Worm (Caenorhabditis elegans) whole organism, L4 larva: ENCODE data around the gene tbc-13.
A peak's percentile ranks its signal among the peaks of the same experiment; 100 is the strongest.

Source experiments
- D1046.2 ChIP-seq: fragments of 200-800 bp; sonication (Bioruptor generic); IDR thresholded peaks from 2 replicates; pipeline ENCODE4 v1.3.6; 2022; ENCODE audit warnings: missing genetic modification characterization, missing compliant biosample characterization
- F26F4.8 ChIP-seq: fragments of 200-800 bp; sonication (Bioruptor generic); conservative IDR thresholded peaks from 2 replicates; pipeline ENCODE4 v1.3.6; 2022; ENCODE audit warnings: missing genetic modification characterization, missing compliant biosample characterization
- F49E8.2 ChIP-seq: sonication (generic microtip); optimal IDR thresholded peaks from 2 replicates; lab custom pipeline; 2016; ENCODE audit warnings: missing compliant biosample characterization, mild to moderate bottlenecking, missing genetic modification characterization, borderline replicate concordance
- R02D3.7 ChIP-seq: fragments of 150-350 bp; sonication (generic microtip); optimal IDR thresholded peaks from 3 replicates; lab custom pipeline; 2014; ENCODE audit warnings: missing biosample characterization, missing genetic modification characterization
- T20F7.1 ChIP-seq: fragments of 200-800 bp; sonication (Bioruptor generic); optimal IDR thresholded peaks from 2 replicates; lab custom pipeline; 2018; ENCODE audit warnings: mild to moderate bottlenecking, missing genetic modification characterization, missing compliant biosample characterization
- T26A8.4 ChIP-seq: fragments of 200-800 bp; sonication (Bioruptor generic); IDR thresholded peaks from 2 replicates; pipeline ENCODE4 v1.3.6; 2022; ENCODE audit warnings: missing genetic modification characterization, missing compliant biosample characterization
- aha-1 ChIP-seq: fragments of 150-350 bp; peaks from one replicate; lab custom pipeline; 2014; ENCODE audit warnings: missing biosample characterization, missing genetic modification characterization
- aly-2 ChIP-seq: sonication (generic microtip); optimal IDR thresholded peaks from 2 replicates; lab custom pipeline; 2018; ENCODE audit warnings: missing biosample characterization, missing genetic modification characterization
- ceh-20 ChIP-seq: fragments of 200-800 bp; sonication (Bioruptor generic); IDR thresholded peaks from 2 replicates; pipeline ENCODE4 v1.3.6; 2022; ENCODE audit warnings: missing genetic modification reagents, missing genetic modification characterization, missing compliant biosample characterization
- ceh-62 ChIP-seq: sonication (generic microtip); optimal IDR thresholded peaks from 2 replicates; lab custom pipeline; 2017; ENCODE audit warnings: missing biosample characterization, missing genetic modification characterization
- ces-1 ChIP-seq: fragments of 150-350 bp; sonication (generic microtip); optimal IDR thresholded peaks from 4 replicates; lab custom pipeline; 2014; ENCODE audit warnings: missing biosample characterization, missing genetic modification reagents, missing genetic modification characterization
- cey-2 ChIP-seq: sonication (generic microtip); optimal IDR thresholded peaks from 3 replicates; lab custom pipeline; 2017; ENCODE audit warnings: missing genetic modification characterization, mild to moderate bottlenecking, missing compliant biosample characterization, antibody characterized with exemption, borderline replicate concordance; ENCODE audit not compliant: insufficient read depth
- daf-12 ChIP-seq: fragments of 150-350 bp; optimal IDR thresholded peaks from 2 replicates; lab custom pipeline; 2014; ENCODE audit warnings: missing biosample characterization, missing genetic modification reagents, missing genetic modification characterization
- daf-16 ChIP-seq, 3 experiments: sonication (generic microtip); optimal IDR thresholded peaks; 2 replicates each; lab custom pipeline; 2016 to 2017; ENCODE audit warnings: missing genetic modification characterization in 3 of 3, missing genetic modification reagents in 3 of 3, mild to moderate bottlenecking in 2 of 3, missing compliant biosample characterization in 2 of 3, missing biosample characterization in 1 of 3, moderate library complexity in 1 of 3
- dmd-6 ChIP-seq: fragments of 200-800 bp; sonication (Bioruptor generic); IDR thresholded peaks from 2 replicates; pipeline ENCODE4 v1.3.6; 2022; ENCODE audit warnings: missing genetic modification reagents, missing genetic modification characterization, missing compliant biosample characterization
- duxl-1 ChIP-seq: sonication (generic microtip); optimal IDR thresholded peaks from 2 replicates; lab custom pipeline; 2016; ENCODE audit warnings: mild to moderate bottlenecking, missing genetic modification characterization, moderate library complexity, missing compliant biosample characterization; ENCODE audit not compliant: poor library complexity
- dve-1 ChIP-seq: sonication (generic microtip); optimal IDR thresholded peaks from 2 replicates; lab custom pipeline; 2017; ENCODE audit warnings: antibody characterized with exemption, mild to moderate bottlenecking, missing genetic modification characterization, missing compliant biosample characterization; ENCODE audit not compliant: insufficient read depth
- egl-27 ChIP-seq: sonication (generic microtip); optimal IDR thresholded peaks from 3 replicates; lab custom pipeline; 2017; ENCODE audit warnings: missing biosample characterization, missing genetic modification reagents, missing genetic modification characterization
- fos-1 ChIP-seq: fragments of 150-350 bp; optimal IDR thresholded peaks from 2 replicates; lab custom pipeline; 2014; ENCODE audit warnings: missing biosample characterization, missing genetic modification characterization
- hif-1 ChIP-seq, 2 experiments: sonication (generic microtip); optimal IDR thresholded peaks; 2 replicates each; lab custom pipeline; 2016 to 2017; ENCODE audit warnings: missing compliant biosample characterization in 2 of 2, missing genetic modification characterization in 2 of 2, missing genetic modification reagents in 2 of 2, missing genotype in 2 of 2, mild to moderate bottlenecking in 1 of 2
- hlh-11 ChIP-seq: fragments of 200-800 bp; sonication (Bioruptor generic); optimal IDR thresholded peaks from 2 replicates; lab custom pipeline; 2018; ENCODE audit warnings: mild to moderate bottlenecking, missing genetic modification characterization, missing compliant biosample characterization
- hlh-30 ChIP-seq: sonication (generic microtip); optimal IDR thresholded peaks from 2 replicates; lab custom pipeline; 2017; ENCODE audit warnings: antibody characterized with exemption, mild to moderate bottlenecking, missing genetic modification characterization, missing compliant biosample characterization; ENCODE audit not compliant: insufficient read depth
- hmg-1.1 ChIP-seq: fragments of 200-800 bp; sonication (Bioruptor generic); IDR thresholded peaks from 2 replicates; pipeline ENCODE4 v1.3.6; 2022; ENCODE audit warnings: missing genetic modification reagents, missing genetic modification characterization, missing compliant biosample characterization
- jun-1 ChIP-seq: fragments of 150-350 bp; optimal IDR thresholded peaks from 2 replicates; lab custom pipeline; 2014; ENCODE audit warnings: missing biosample characterization, missing genetic modification reagents, missing genetic modification characterization
- lim-7 ChIP-seq: fragments of 200-800 bp; sonication (Bioruptor generic); IDR thresholded peaks from 2 replicates; pipeline ENCODE4 v1.3.6; 2022; ENCODE audit warnings: missing genetic modification characterization, missing compliant biosample characterization
- lsy-2 ChIP-seq, 2 experiments: fragments of 150-350 bp in 1 of 2; sonication (generic microtip) in 1 of 2; optimal IDR thresholded peaks; 2 replicates each; lab custom pipeline; 2014 to 2017; ENCODE audit warnings: missing biosample characterization in 2 of 2, missing genetic modification characterization in 2 of 2
- mep-1 ChIP-seq: fragments of 150-350 bp; sonication (generic microtip); optimal IDR thresholded peaks from 3 replicates; lab custom pipeline; 2014; ENCODE audit warnings: missing biosample characterization, missing genetic modification characterization
- mes-2 ChIP-seq: sonication (generic microtip); optimal IDR thresholded peaks from 2 replicates; lab custom pipeline; 2016; ENCODE audit warnings: missing genotype, mild to moderate bottlenecking, missing genetic modification characterization, missing compliant biosample characterization; ENCODE audit not compliant: poor library complexity, severe bottlenecking
- nhr-102 ChIP-seq: sonication (generic microtip); optimal IDR thresholded peaks from 2 replicates; lab custom pipeline; 2016; ENCODE audit warnings: mild to moderate bottlenecking, missing genetic modification characterization, moderate library complexity, missing compliant biosample characterization
- nhr-111 ChIP-seq: fragments of 200-800 bp; sonication (Bioruptor generic); optimal IDR thresholded peaks from 2 replicates; lab custom pipeline; 2018; ENCODE audit warnings: mild to moderate bottlenecking, missing genetic modification characterization, missing compliant biosample characterization
- nhr-25 ChIP-seq: sonication (generic microtip); optimal IDR thresholded peaks from 2 replicates; lab custom pipeline; 2017; ENCODE audit warnings: missing genetic modification characterization, mild to moderate bottlenecking, missing compliant biosample characterization, antibody characterized with exemption, moderate library complexity, borderline replicate concordance; ENCODE audit not compliant: insufficient read depth
- nhr-42 ChIP-seq: fragments of 200-800 bp; sonication (Bioruptor generic); IDR thresholded peaks from 2 replicates; pipeline ENCODE4 v1.3.6; 2022; ENCODE audit warnings: missing genetic modification characterization, missing compliant biosample characterization
- nhr-48 ChIP-seq: sonication (generic microtip); optimal IDR thresholded peaks from 2 replicates; lab custom pipeline; 2016; ENCODE audit warnings: mild to moderate bottlenecking, missing genetic modification characterization, missing compliant biosample characterization
- pqm-1 ChIP-seq: sonication (generic microtip); optimal IDR thresholded peaks from 2 replicates; lab custom pipeline; 2017; ENCODE audit warnings: missing biosample characterization, missing genetic modification characterization
- rbr-2 ChIP-seq: sonication (generic microtip); optimal IDR thresholded peaks from 2 replicates; lab custom pipeline; 2016; ENCODE audit warnings: missing genotype, missing genetic modification characterization, missing compliant biosample characterization
- sdz-12 ChIP-seq: fragments of 200-800 bp; sonication (Bioruptor generic); optimal IDR thresholded peaks from 2 replicates; lab custom pipeline; 2018; ENCODE audit warnings: mild to moderate bottlenecking, missing genetic modification characterization, missing compliant biosample characterization
- set-16 ChIP-seq: fragments of 200-800 bp; sonication (Bioruptor generic); IDR thresholded peaks from 2 replicates; pipeline ENCODE4 v1.3.6; 2022; ENCODE audit warnings: missing genetic modification reagents, missing genetic modification characterization, missing compliant biosample characterization
- spr-1 ChIP-seq: sonication (generic microtip); optimal IDR thresholded peaks from 2 replicates; lab custom pipeline; 2016; ENCODE audit warnings: mild to moderate bottlenecking, missing genetic modification characterization, missing compliant biosample characterization
- spr-3 ChIP-seq: fragments of 200-800 bp; sonication (Bioruptor generic); optimal IDR thresholded peaks from 2 replicates; lab custom pipeline; 2018; ENCODE audit warnings: mild to moderate bottlenecking, missing genetic modification characterization, missing compliant biosample characterization
- unc-62 ChIP-seq, 3 experiments: fragments of 150-350 bp in 1 of 3; sonication (generic microtip); optimal IDR thresholded peaks in 2 of 3; peaks in 1 of 3; 1 replicate in 1 of 3; 2 replicates in 2 of 3; lab custom pipeline; 2014 to 2017; ENCODE audit warnings: missing biosample characterization in 3 of 3, missing genetic modification characterization in 3 of 3, missing genetic modification reagents in 3 of 3, missing genotype in 1 of 3
- vab-7 ChIP-seq: fragments of 200-800 bp; sonication (Bioruptor generic); IDR thresholded peaks from 2 replicates; pipeline ENCODE4 v1.3.6; 2022; ENCODE audit warnings: missing genetic modification reagents, missing genetic modification characterization, missing compliant biosample characterization
- zfp-2 ChIP-seq: sonication (generic microtip); optimal IDR thresholded peaks from 2 replicates; lab custom pipeline; 2016; ENCODE audit warnings: mild to moderate bottlenecking, missing genetic modification characterization, missing compliant biosample characterization
- zfp-3 ChIP-seq: fragments of 200-800 bp; sonication (Bioruptor generic); conservative IDR thresholded peaks from 2 replicates; pipeline ENCODE4 v1.3.6; 2022; ENCODE audit warnings: missing genetic modification reagents, missing genetic modification characterization, missing compliant biosample characterization
- ztf-7 ChIP-seq: fragments of 150-350 bp; optimal IDR thresholded peaks from 2 replicates; lab custom pipeline; 2014; ENCODE audit warnings: missing biosample characterization, missing genetic modification characterization

The tbc-13 gene

ce11 chrX:12491138-12491537 lies 6.3 kb downstream of the tbc-13 start:
- peak in 1 of 2 experiments; percentile 85 for TF ChIP-seq unc-62 (GFP tag; optimal IDR thresholded peaks at IDR 0.05 in 1 of 2; lab: Kevin White, UChicago)
- TF ChIP-seq unc-62 (tag; optimal IDR thresholded peaks at IDR 0.05; lab: Kevin White, UChicago): no peak
- no peak for TF ChIP-seq T20F7.1 (GFP tag; lab: Kevin White, UChicago)
- no peak for TF ChIP-seq nhr-42 (GFP tag; lab: Robert Waterston, UW)
- no peak for TF ChIP-seq jun-1 (tag; lab: Kevin White, UChicago)
- TF ChIP-seq hif-1 (tag; optimal IDR thresholded peaks at IDR 0.05; lab: Kevin White, UChicago): no peak

ce11 chrX:12492467-12492866 lies 7.6 kb downstream of the tbc-13 start, which contains the start of gene lips-1:
TSS of gene lips-1 (plus strand) at chrX:12492767.
- peak; percentile 75 for TF ChIP-seq aha-1 (tag; lab: Kevin White, UChicago)
- TF ChIP-seq cey-2 (tag; lab: Kevin White, UChicago): no peak
- TF ChIP-seq, all 104 proteins: peak for 1

DNA sequence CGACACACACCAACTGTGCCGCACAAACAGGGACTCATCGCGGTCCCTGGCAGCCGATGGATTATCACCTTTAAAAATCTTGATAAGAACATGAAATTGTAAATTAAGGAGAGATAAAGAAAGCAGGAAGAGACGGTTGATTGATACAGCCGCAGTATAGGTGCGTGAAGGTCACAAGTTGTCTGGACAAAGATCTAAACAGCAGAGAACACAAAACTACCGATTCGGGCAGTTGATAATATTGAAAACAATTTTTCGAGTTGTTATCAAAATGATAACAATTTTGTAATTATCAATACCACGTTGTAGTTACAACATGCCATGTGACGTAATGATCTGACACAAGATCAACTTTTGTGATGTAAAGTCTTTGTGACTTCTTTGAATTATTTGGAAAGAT lies 15.9 kb downstream of the tbc-13 start:
- TF ChIP-seq egl-27 (tag; lab: Kevin White, UChicago): no peak
- no peak for TF ChIP-seq nhr-111 (GFP tag; lab: Kevin White, UChicago)
- TF ChIP-seq vab-7: no peak
- peak in 1 of 2 experiments; percentile 83 for TF ChIP-seq lsy-2 (tag; optimal IDR thresholded peaks at IDR 0.05; lab: Kevin White, UChicago)
- no peak for TF ChIP-seq zfp-2 (tag; lab: Kevin White, UChicago)
- no peak for TF ChIP-seq lim-7 (GFP tag; lab: Robert Waterston, UW)
- TF ChIP-seq nhr-48 (tag; lab: Kevin White, UChicago): peak; percentile 94
- TF ChIP-seq fos-1 (tag; lab: Kevin White, UChicago): no peak
- TF ChIP-seq ztf-7: peak; percentile 86
- TF ChIP-seq hlh-30 (tag; lab: Kevin White, UChicago): peak; percentile 93
- TF ChIP-seq sdz-12: no peak
- no peak for TF ChIP-seq mes-2 (tag; lab: Kevin White, UChicago)
- peak; percentile 82 for TF ChIP-seq mep-1
- TF ChIP-seq ces-1 (GFP tag; lab: Kevin White, UChicago): no peak
- no peak for TF ChIP-seq F26F4.8 (GFP tag; lab: Robert Waterston, UW)
- no peak for TF ChIP-seq hmg-1.1
- peak; percentile 27 for TF ChIP-seq rbr-2 (tag; lab: Kevin White, UChicago)
- TF ChIP-seq nhr-102 (tag; lab: Kevin White, UChicago): peak; percentile 98
- TF ChIP-seq pqm-1 (tag; lab: Kevin White, UChicago): peak; percentile 63
- peak; percentile 97 for TF ChIP-seq hlh-11 (tag; lab: Kevin White, UChicago)
- TF ChIP-seq zfp-3 (GFP tag; lab: Robert Waterston, UW): 0 out of 2 replicates have a peak, but pooled peaks have one; percentile 32
- peak; percentile 91 for TF ChIP-seq cey-2 (tag; lab: Kevin White, UChicago)
- no peak for TF ChIP-seq R02D3.7 (tag; lab: Kevin White, UChicago)
- TF ChIP-seq T26A8.4 (GFP tag; lab: Robert Waterston, UW): peak; percentile 62; the same call in 1 of the 2 replicates
- TF ChIP-seq dve-1 (tag; lab: Kevin White, UChicago): peak; percentile 98
- TF ChIP-seq daf-12 (tag; lab: Kevin White, UChicago): no peak
- no peak for TF ChIP-seq D1046.2
- peak; percentile 89 for TF ChIP-seq nhr-25 (tag; lab: Kevin White, UChicago)
- TF ChIP-seq jun-1 (tag; lab: Kevin White, UChicago): peak; percentile 24
- TF ChIP-seq set-16 (GFP tag; lab: Robert Waterston, UW): no peak
- peak in 1 of 2 experiments; percentile 70 for TF ChIP-seq daf-16 (GFP tag; optimal IDR thresholded peaks at IDR 0.05; lab: Kevin White, UChicago)
- TF ChIP-seq daf-16 (tag; optimal IDR thresholded peaks at IDR 0.05; lab: Kevin White, UChicago): peak; percentile 99
- TF ChIP-seq duxl-1 (tag; lab: Kevin White, UChicago): peak; percentile 48
- no peak for TF ChIP-seq spr-1 (tag; lab: Kevin White, UChicago)
- TF ChIP-seq ceh-62 (tag; lab: Kevin White, UChicago): no peak
- TF ChIP-seq F49E8.2 (tag; lab: Kevin White, UChicago): no peak
- 0 out of 2 replicates have a peak, but pooled peaks have one; percentile 43 for TF ChIP-seq ceh-20 (GFP tag; lab: Robert Waterston, UW)
- peak; percentile 98 for TF ChIP-seq dmd-6 (GFP tag; lab: Robert Waterston, UW)
- TF ChIP-seq spr-3: no peak
- no peak for TF ChIP-seq aly-2 (tag; lab: Kevin White, UChicago)
